Worm (Caenorhabditis elegans) whole organism, late embryonic: ENCODE measurements around the gene srx-48.

Experiments used
- F13H6.1 ChIP-seq: sonication (generic microtip); optimal IDR thresholded peaks from 2 replicates; lab custom pipeline; 2016; ENCODE audit warnings: missing genetic modification characterization, missing compliant biosample characterization
- T23F11.4 ChIP-seq: fragments of 200-800 bp; sonication (Bioruptor generic); optimal IDR thresholded peaks from 2 replicates; lab custom pipeline; 2018; ENCODE audit warnings: mild to moderate bottlenecking, missing genetic modification characterization, missing compliant biosample characterization
- ahr-1 ChIP-seq: sonication (generic microtip); optimal IDR thresholded peaks from 2 replicates; lab custom pipeline; 2016; ENCODE audit warnings: missing genetic modification characterization, missing compliant biosample characterization
- ama-1 ChIP-seq: fragments of 150-350 bp; optimal IDR thresholded peaks from 2 replicates; lab custom pipeline; 2014
- ceh-6 ChIP-seq: fragments of 200-800 bp; sonication (Bioruptor generic); optimal IDR thresholded peaks from 2 replicates; lab custom pipeline; 2018; ENCODE audit warnings: mild to moderate bottlenecking, missing genetic modification characterization, missing compliant biosample characterization
- ceh-9 ChIP-seq: sonication (generic microtip); optimal IDR thresholded peaks from 2 replicates; lab custom pipeline; 2016; ENCODE audit warnings: mild to moderate bottlenecking, missing genetic modification characterization, inconsistent platforms, missing compliant biosample characterization
- elt-2 ChIP-seq: sonication (generic microtip); optimal IDR thresholded peaks from 2 replicates; lab custom pipeline; 2016; ENCODE audit warnings: missing genetic modification reagents, missing genetic modification characterization, missing compliant biosample characterization
- ets-4 ChIP-seq: sonication (generic microtip); optimal IDR thresholded peaks from 2 replicates; lab custom pipeline; 2016; ENCODE audit warnings: missing genetic modification characterization, missing compliant biosample characterization
- hlh-8 ChIP-seq: sonication (generic microtip); optimal IDR thresholded peaks from 2 replicates; lab custom pipeline; 2016; ENCODE audit warnings: missing genotype, missing genetic modification characterization, missing compliant biosample characterization
- nfya-1 ChIP-seq: sonication (generic microtip); optimal IDR thresholded peaks from 2 replicates; lab custom pipeline; 2017; ENCODE audit warnings: missing genetic modification characterization, mild to moderate bottlenecking, missing compliant biosample characterization, antibody characterized with exemption, moderate library complexity
- nhr-11 ChIP-seq: fragments of 150-350 bp; optimal IDR thresholded peaks from 2 replicates; lab custom pipeline; 2014; ENCODE audit warnings: missing biosample characterization, missing genetic modification characterization
- pat-9 ChIP-seq: fragments of 200-800 bp; sonication (Bioruptor generic); optimal IDR thresholded peaks from 2 replicates; lab custom pipeline; 2018; ENCODE audit warnings: mild to moderate bottlenecking, missing genetic modification characterization, moderate library complexity, missing compliant biosample characterization
- pha-4 ChIP-seq: fragments of 150-350 bp; optimal IDR thresholded peaks from 2 replicates; lab custom pipeline; 2018; ENCODE audit warnings: missing biosample characterization, missing genetic modification reagents, missing genetic modification characterization

DNA sequence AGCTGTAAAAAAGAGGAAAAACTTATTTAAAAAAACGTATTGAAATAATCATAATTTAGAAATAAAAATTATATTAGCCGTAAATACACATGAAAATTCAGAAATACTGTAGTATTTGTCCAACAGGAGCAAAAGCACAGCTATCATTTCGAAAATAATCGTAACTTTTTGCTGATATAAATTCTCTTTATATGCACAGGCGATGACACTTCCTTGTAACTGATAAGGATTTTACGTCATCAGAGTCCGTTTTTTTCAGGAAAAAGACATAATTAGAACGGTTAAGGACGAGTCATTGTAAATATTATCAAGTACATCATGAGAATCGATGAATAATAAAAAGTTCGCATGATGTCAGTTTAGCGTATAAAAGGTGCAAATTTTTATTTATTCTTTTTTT lies 19.9 kb upstream of the srx-48 start:
- no peak for TF ChIP-seq nhr-11 (tag; lab: Kevin White, UChicago)
- TF ChIP-seq hlh-8 (tag; lab: Kevin White, UChicago) = no peak
- no peak for TF ChIP-seq pha-4 (tag; lab: Kevin White, UChicago)
- TF ChIP-seq ceh-9 (tag; lab: Kevin White, UChicago) = no peak
- TF ChIP-seq elt-2 (tag; lab: Kevin White, UChicago) = peak; percentile 85
- TF ChIP-seq nfya-1 = no peak
- TF ChIP-seq ama-1 = no peak
- no peak for TF ChIP-seq pat-9 (tag; lab: Kevin White, UChicago)
- no peak for TF ChIP-seq F13H6.1 (tag; lab: Kevin White, UChicago)
- no peak for TF ChIP-seq ceh-6 (GFP tag; lab: Kevin White, UChicago)
- no peak for TF ChIP-seq ahr-1 (tag; lab: Kevin White, UChicago)
- TF ChIP-seq T23F11.4 (GFP tag; lab: Kevin White, UChicago) = no peak
- no peak for TF ChIP-seq ets-4 (tag; lab: Kevin White, UChicago)
